Fruit fly (Drosophila melanogaster) Kc167 (cell line): ENCODE data around the gene CG9777.

Experiments
- Myc ChIP-seq: fragments of >200 bp; optimal IDR thresholded peaks from 2 replicates; lab custom pipeline; 2017; ENCODE audit warnings: missing external identifiers
- h ChIP-seq: fragments of >200 bp; optimal IDR thresholded peaks from 3 replicates; lab custom pipeline; 2018; ENCODE audit warnings: missing external identifiers
- insv ChIP-seq: fragments of >200 bp; optimal IDR thresholded peaks from 3 replicates; lab custom pipeline; 2018; ENCODE audit warnings: missing external identifiers
- psq ChIP-seq: fragments of >200 bp; optimal IDR thresholded peaks from 2 replicates; lab custom pipeline; 2017; ENCODE audit warnings: missing external identifiers
- ttk ChIP-seq: sonication (Bioruptor generic); optimal IDR thresholded peaks from 2 replicates; lab custom pipeline; 2017; ENCODE audit warnings: missing external identifiers

dm6 chrX:16624519-16624918 lies 7.5 kb downstream of the CG9777 start:
- TF ChIP-seq h (no peak), insv (lab: Kevin White, UChicago) (no peak), Myc (no peak), psq (lab: Kevin White, UChicago) (no peak), ttk (no peak)
